Worm (Caenorhabditis elegans) whole organism, dauer: Measurements from ENCODE around the gene srh-216.

Experiments used
- unc-62 ChIP-seq: sonication (generic microtip); optimal IDR thresholded peaks from 2 replicates; lab custom pipeline; 2017; ENCODE audit warnings: missing biosample characterization, missing genetic modification reagents, missing genetic modification characterization

The srh-216 gene

DNA sequence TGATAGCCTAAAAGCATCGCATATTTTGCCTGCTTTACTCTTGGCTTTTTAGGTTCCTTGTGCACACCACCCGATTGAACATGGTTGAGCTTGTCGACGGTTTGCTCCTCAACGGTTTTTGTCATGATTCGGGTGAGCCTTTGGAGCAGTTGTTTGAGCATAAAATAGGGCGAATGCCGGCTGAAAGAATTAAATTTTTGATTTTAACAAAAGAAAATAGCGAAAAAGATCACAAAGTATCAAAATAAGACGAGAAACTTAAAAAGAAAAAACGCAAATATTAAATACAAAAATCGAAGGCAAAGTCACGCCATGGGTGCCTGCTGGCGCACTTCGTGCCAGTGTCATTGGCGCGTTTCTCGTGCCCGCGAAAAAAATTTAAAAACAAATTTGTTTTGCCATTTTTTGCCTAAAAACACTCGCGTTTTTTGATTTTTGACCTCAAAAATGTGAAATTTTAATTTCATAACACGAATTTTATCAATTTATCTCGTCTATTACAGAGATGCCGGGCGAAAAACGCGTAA lies 32.5 kb downstream of the srh-216 start, which contains the start of the genes ctps-1 and pus-1:
Gene ctps-1 (plus strand): TSS at position 51 of the 527 bp plus-strand sequence.
Gene pus-1 (minus strand): TSS at position 125 of the 527 bp plus-strand sequence.
- TF ChIP-seq unc-62 (GFP tag; lab: Kevin White, UChicago) = no peak

DNA sequence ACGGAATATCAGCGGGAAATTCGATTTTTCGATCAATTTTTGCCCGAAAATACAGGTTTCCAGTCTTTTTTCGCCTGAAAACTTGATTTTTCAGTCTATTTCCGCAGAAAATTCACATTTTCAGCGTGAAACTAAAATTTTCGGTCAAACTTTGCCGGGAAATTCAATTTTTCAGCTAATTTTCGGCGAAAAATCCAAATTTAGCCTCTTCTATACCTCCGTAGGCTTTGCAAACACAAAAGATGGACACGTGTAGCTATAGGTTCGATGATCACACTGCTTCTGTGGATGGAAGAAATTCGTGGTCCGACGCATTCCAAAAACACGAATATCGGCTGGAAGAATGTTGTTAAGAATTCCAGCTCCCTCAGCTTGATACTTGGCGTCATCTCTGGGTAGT lies 33.3 kb downstream of the srh-216 start:
- no peak for TF ChIP-seq unc-62 (GFP tag; lab: Kevin White, UChicago)

- no peak for TF ChIP-seq unc-62 (GFP tag; lab: Kevin White, UChicago)
Measured at ce11 chrV:16793312-16793711, 34.1 kb downstream of the srh-216 start.

DNA sequence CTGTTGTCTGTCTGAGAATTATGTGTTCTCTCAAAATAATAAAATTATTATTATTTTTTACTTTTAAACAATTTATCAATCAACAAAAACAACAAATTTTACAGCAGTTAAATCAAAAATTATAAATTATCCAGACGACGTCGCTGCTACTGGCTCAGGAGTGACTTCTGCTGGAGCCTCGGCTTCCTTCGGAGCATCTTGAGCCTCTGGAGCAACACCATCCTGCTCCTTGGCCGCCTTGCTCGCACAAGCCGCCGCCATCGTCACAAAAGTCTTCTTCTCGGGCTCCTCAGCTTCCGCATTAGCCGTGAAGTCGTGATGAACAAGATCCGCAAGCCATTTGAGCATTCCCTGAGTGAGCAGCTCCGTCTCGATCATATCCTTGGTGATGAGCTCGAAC lies 34.7 kb downstream of the srh-216 start:
- no peak for TF ChIP-seq unc-62 (GFP tag; lab: Kevin White, UChicago)

ce11 chrV:16788967-16789366 lies 38.4 kb downstream of the srh-216 start, which contains the start of gene immt-2:
TSS of gene immt-2 (plus strand) at chrV:16789267.
- TF ChIP-seq unc-62 (GFP tag; lab: Kevin White, UChicago) = no peak

DNA sequence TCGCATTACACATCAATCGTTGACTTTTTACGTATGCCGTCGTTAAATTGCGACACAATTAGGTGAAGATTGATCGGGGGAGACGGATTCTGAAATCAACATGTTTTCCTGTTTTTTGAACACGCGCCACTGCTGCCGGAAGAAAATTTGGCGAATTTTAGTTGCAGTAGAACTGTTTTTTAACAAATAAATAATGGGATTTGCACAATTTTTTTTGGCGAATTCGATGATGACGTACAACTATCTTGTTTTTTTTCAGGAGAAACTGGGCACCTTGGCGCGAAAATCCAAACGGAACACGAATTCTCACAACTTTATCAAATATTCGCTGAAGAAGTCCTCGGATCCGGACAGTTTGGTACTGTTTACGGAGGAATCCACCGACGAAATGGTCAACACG lies 41.4 kb downstream of the srh-216 start:
- TF ChIP-seq unc-62 (GFP tag; lab: Kevin White, UChicago) = no peak

ce11 chrV:16784806-16785205 lies 42.6 kb downstream of the srh-216 start:
- TF ChIP-seq unc-62 (GFP tag; lab: Kevin White, UChicago) = no peak

ce11 chrV:16781974-16782373 lies 45.4 kb downstream of the srh-216 start:
- TF ChIP-seq unc-62 (GFP tag; lab: Kevin White, UChicago) = no peak

ce11 chrV:16780554-16780953 lies 46.8 kb downstream of the srh-216 start:
- no peak for TF ChIP-seq unc-62 (GFP tag; lab: Kevin White, UChicago)

ce11 chrV:16779971-16780370 lies 47.4 kb downstream of the srh-216 start:
- no peak for TF ChIP-seq unc-62 (GFP tag; lab: Kevin White, UChicago)

DNA sequence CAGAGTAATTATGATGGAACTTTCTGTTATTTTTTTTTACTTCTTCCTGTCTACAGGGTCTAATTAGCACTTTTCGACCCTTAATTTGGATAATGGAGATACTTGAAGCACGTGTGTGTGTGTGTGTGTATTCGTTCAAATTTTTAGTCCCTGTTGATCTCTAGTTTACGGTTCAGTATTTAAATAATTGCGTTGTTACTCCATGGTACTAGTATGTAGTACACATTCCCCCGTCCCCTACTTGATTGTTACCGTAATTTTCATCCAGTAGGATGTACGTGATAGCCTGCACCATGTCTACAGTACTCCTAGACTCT lies 48.1 kb downstream of the srh-216 start:
- no peak for TF ChIP-seq unc-62 (GFP tag; lab: Kevin White, UChicago)

- no peak for TF ChIP-seq unc-62 (GFP tag; lab: Kevin White, UChicago)
Measured at ce11 chrV:16778540-16779280, 48.7 kb downstream of the srh-216 start.
